Fruit fly (Drosophila melanogaster) whole organism, prepupa: Measurements from ENCODE around the gene Vps53.

Experiments
- CG10631 ChIP-seq: fragments of 200-800 bp; sonication (Bioruptor generic); optimal IDR thresholded peaks from 2 replicates; lab custom pipeline; 2016; ENCODE audit warnings: missing biosample characterization, missing genetic modification characterization
- CG8119 ChIP-seq: fragments of 200-800 bp; sonication (Bioruptor generic); IDR thresholded peaks from 3 replicates; pipeline ENCODE4 v1.3.6; 2022; ENCODE audit warnings: missing biosample characterization, missing genetic modification characterization
- CG8632 ChIP-seq: fragments of 200-800 bp; sonication (Bioruptor generic); optimal IDR thresholded peaks from 3 replicates; lab custom pipeline; 2016; ENCODE audit warnings: missing biosample characterization, missing genetic modification characterization
- Lpt ChIP-seq: fragments of 200-800 bp; sonication (Bioruptor generic); optimal IDR thresholded peaks from 3 replicates; lab custom pipeline; 2016; ENCODE audit warnings: missing biosample characterization, missing genetic modification characterization
- OdsH ChIP-seq: fragments of 200-800 bp; sonication (Bioruptor generic); optimal IDR thresholded peaks from 3 replicates; lab custom pipeline; 2016; ENCODE audit warnings: missing biosample characterization, missing genetic modification characterization
- Sox14 ChIP-seq: fragments of 200-800 bp; sonication (Bioruptor generic); optimal IDR thresholded peaks from 3 replicates; lab custom pipeline; 2016; ENCODE audit warnings: missing biosample characterization, missing genetic modification characterization
- fd85E ChIP-seq: fragments of 200-800 bp; sonication (Bioruptor generic); optimal IDR thresholded peaks from 3 replicates; lab custom pipeline; 2016; ENCODE audit warnings: missing biosample characterization, missing genetic modification characterization

- TF ChIP-seq fd85E (GFP tag; lab: Kevin White, UChicago), result no peak
- TF ChIP-seq Lpt (GFP tag; lab: Kevin White, UChicago), result no peak
- no peak for TF ChIP-seq Sox14
- TF ChIP-seq CG10631 (GFP tag; lab: Kevin White, UChicago), result no peak
- no peak for TF ChIP-seq CG8119 (GFP tag; lab: Robert Waterston, UW)
- no peak for TF ChIP-seq CG8632 (GFP tag; lab: Kevin White, UChicago)
- TF ChIP-seq OdsH (GFP tag; lab: Kevin White, UChicago), result no peak
These were observed 17.2 kb upstream of the Vps53 start, which contains the start of gene Dim1 for dm6 chr2L:4403013-4403604.
